Worm (Caenorhabditis elegans) whole organism, late embryonic: Measurements from ENCODE around the gene F40D4.17.
A peak's percentile ranks its signal among the peaks of the same experiment; 100 is the strongest.

ENCODE experiments used
- C08G9.2 ChIP-seq: sonication (generic microtip); optimal IDR thresholded peaks from 2 replicates; lab custom pipeline; 2016; ENCODE audit warnings: mild to moderate bottlenecking, missing genetic modification characterization, moderate library complexity, missing compliant biosample characterization
- C38D4.7 ChIP-seq: fragments of 200-800 bp; sonication (Bioruptor generic); optimal IDR thresholded peaks from 2 replicates; lab custom pipeline; 2018; ENCODE audit warnings: mild to moderate bottlenecking, missing genetic modification characterization, moderate library complexity, missing compliant biosample characterization
- ceh-14 ChIP-seq: sonication (generic microtip); optimal IDR thresholded peaks from 2 replicates; lab custom pipeline; 2016; ENCODE audit warnings: missing genotype, missing genetic modification characterization, missing compliant biosample characterization
- ceh-19 ChIP-seq: fragments of 200-800 bp; sonication (Bioruptor generic); optimal IDR thresholded peaks from 2 replicates; lab custom pipeline; 2018; ENCODE audit warnings: mild to moderate bottlenecking, missing genetic modification characterization, missing compliant biosample characterization
- ceh-2 ChIP-seq: sonication (generic microtip); optimal IDR thresholded peaks from 2 replicates; lab custom pipeline; 2016; ENCODE audit warnings: missing genotype, missing genetic modification characterization, missing compliant biosample characterization
- ceh-48 ChIP-seq: sonication (generic microtip); optimal IDR thresholded peaks from 2 replicates; lab custom pipeline; 2016; ENCODE audit warnings: missing genetic modification characterization, inconsistent platforms, missing compliant biosample characterization
- elt-4 ChIP-seq: sonication (generic microtip); optimal IDR thresholded peaks from 2 replicates; lab custom pipeline; 2016; ENCODE audit warnings: missing genetic modification characterization, missing compliant biosample characterization
- fkh-6 ChIP-seq: sonication (generic microtip); optimal IDR thresholded peaks from 2 replicates; lab custom pipeline; 2016; ENCODE audit warnings: missing genetic modification characterization, missing compliant biosample characterization
- hlh-13 ChIP-seq: fragments of 200-800 bp; sonication (Bioruptor generic); optimal IDR thresholded peaks from 2 replicates; lab custom pipeline; 2018; ENCODE audit warnings: mild to moderate bottlenecking, missing genetic modification characterization, missing compliant biosample characterization
- hlh-15 ChIP-seq: sonication (generic microtip); optimal IDR thresholded peaks from 2 replicates; lab custom pipeline; 2016; ENCODE audit warnings: missing genetic modification characterization, missing compliant biosample characterization
- hlh-6 ChIP-seq: sonication (generic microtip); optimal IDR thresholded peaks from 2 replicates; lab custom pipeline; 2016; ENCODE audit warnings: missing genotype, missing genetic modification characterization, missing compliant biosample characterization
- hlh-8 ChIP-seq: sonication (generic microtip); optimal IDR thresholded peaks from 2 replicates; lab custom pipeline; 2016; ENCODE audit warnings: missing genotype, missing genetic modification characterization, missing compliant biosample characterization
- lim-6 ChIP-seq: sonication (generic microtip); optimal IDR thresholded peaks from 2 replicates; lab custom pipeline; 2016; ENCODE audit warnings: missing genetic modification characterization, missing compliant biosample characterization
- odd-2 ChIP-seq: sonication (generic microtip); optimal IDR thresholded peaks from 2 replicates; lab custom pipeline; 2017; ENCODE audit warnings: antibody characterized with exemption, mild to moderate bottlenecking, missing genetic modification characterization, missing compliant biosample characterization
- pag-3 ChIP-seq: sonication (generic microtip); optimal IDR thresholded peaks from 2 replicates; lab custom pipeline; 2016; ENCODE audit warnings: missing compliant biosample characterization, missing genetic modification characterization, borderline replicate concordance
- pax-1 ChIP-seq: fragments of 150-350 bp; optimal IDR thresholded peaks from 2 replicates; lab custom pipeline; 2014; ENCODE audit warnings: missing biosample characterization, missing genetic modification characterization
- pqm-1 ChIP-seq: sonication (generic microtip); optimal IDR thresholded peaks from 2 replicates; lab custom pipeline; 2016; ENCODE audit warnings: missing genetic modification characterization, missing compliant biosample characterization
- pros-1 ChIP-seq: fragments of 150-350 bp; optimal IDR thresholded peaks from 2 replicates; lab custom pipeline; 2014; ENCODE audit warnings: missing biosample characterization, missing genetic modification reagents, missing genetic modification characterization
- sdc-2 ChIP-seq: sonication (generic microtip); optimal IDR thresholded peaks from 2 replicates; lab custom pipeline; 2016; ENCODE audit warnings: missing genotype, missing genetic modification characterization, missing compliant biosample characterization
- sox-2 ChIP-seq: fragments of 200-800 bp; sonication (Bioruptor generic); IDR thresholded peaks from 2 replicates; pipeline ENCODE4 v1.3.6; 2022; ENCODE audit warnings: missing genetic modification reagents, missing genetic modification characterization, missing compliant biosample characterization
- sox-4 ChIP-seq: sonication (generic microtip); optimal IDR thresholded peaks from 2 replicates; lab custom pipeline; 2017; ENCODE audit warnings: mild to moderate bottlenecking, missing genetic modification characterization, inconsistent platforms, missing compliant biosample characterization
- tbx-7 ChIP-seq: sonication (generic microtip); optimal IDR thresholded peaks from 2 replicates; lab custom pipeline; 2016; ENCODE audit warnings: missing genotype, missing genetic modification characterization, missing compliant biosample characterization
- ztf-16 ChIP-seq: sonication (generic microtip); optimal IDR thresholded peaks from 2 replicates; lab custom pipeline; 2017; ENCODE audit warnings: missing genetic modification characterization, missing compliant biosample characterization

F40D4.17 gene

DNA sequence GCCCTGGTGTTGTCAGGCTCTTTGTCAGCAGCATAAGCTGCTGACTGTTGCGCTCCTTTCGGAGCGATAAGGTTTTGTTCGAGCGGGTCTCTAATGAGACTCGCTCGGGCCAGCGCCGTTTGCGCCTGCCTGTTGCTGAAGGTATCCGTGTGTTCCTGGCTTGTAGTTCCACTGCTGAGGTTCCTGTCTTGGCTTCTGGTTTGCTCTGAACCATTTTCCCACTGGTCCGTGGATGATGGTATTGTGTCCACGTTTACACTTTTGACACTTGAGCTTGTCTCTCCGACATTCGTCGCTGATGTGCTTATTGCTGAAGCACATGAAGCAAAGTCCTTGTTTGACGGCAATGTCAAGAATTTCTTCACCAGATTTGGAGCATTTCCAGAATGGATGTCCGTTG lies 3.9 kb downstream of the F40D4.17 start:
- TF ChIP-seq hlh-6 (tag; lab: Kevin White, UChicago) (peak; percentile 24), sdc-2 (no peak)

DNA sequence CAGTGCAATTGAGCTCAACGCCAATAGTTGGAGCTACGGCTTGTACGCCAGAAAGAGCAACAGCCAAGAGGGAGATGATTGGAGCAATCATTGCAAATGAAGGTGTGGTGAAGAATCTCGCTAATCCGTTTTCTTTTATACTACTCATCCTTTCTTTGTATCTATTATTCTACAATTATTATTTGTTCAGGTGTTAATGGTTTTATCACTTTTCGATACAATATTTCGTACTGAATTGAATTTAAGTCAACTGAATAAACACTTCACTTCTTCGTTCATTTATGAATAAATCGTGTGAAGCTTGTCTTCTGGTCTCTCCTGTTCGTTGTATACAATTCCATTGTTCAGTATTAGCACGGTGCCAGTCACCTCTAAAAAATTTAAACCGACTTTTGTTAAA lies 46.9 kb downstream of the F40D4.17 start, which contains the start of gene ZK218.11:
Gene ZK218.11 (minus strand): TSS at position 101 of the 400 bp plus-strand sequence.
- TF ChIP-seq ceh-2 (tag; lab: Kevin White, UChicago) (no peak), pag-3 (tag; lab: Kevin White, UChicago) (no peak), ceh-14 (tag; lab: Kevin White, UChicago) (no peak), odd-2 (no peak), ztf-16 (tag; lab: Kevin White, UChicago) (no peak), sox-2 (GFP tag; lab: Robert Waterston, UW) (no peak), lim-6 (tag; lab: Kevin White, UChicago) (no peak), pros-1 (tag; lab: Kevin White, UChicago) (no peak), C38D4.7 (GFP tag; lab: Kevin White, UChicago) (no peak)

DNA sequence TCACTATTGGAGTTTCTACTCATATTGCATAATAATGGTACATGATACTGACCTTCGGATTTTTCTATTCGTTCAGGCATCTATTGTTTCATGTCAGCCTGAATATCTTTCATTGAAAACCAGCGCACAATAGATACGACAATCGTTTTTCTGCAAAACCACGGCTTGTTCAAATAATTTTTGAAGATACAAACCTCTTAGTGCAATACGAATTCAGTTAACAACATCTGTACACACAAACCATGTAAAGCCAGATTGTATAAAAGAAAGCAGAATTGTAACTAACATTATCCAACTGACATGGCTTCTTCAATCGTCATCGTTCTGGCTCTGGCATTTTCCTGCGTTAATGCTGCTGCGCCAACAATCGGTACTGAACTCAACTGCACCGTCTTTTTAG lies 49.8 kb downstream of the F40D4.17 start, which contains the start of gene ZK218.7:
Gene ZK218.7 (plus strand): TSS at position 301 of the 400 bp plus-strand sequence.
- TF ChIP-seq ztf-16 (tag; lab: Kevin White, UChicago) (no peak), ceh-48 (tag; lab: Kevin White, UChicago) (no peak), hlh-13 (GFP tag; lab: Kevin White, UChicago) (no peak), fkh-6 (tag; lab: Kevin White, UChicago) (no peak), sox-4 (tag; lab: Kevin White, UChicago) (no peak), C08G9.2 (tag; lab: Kevin White, UChicago) (no peak), elt-4 (tag; lab: Kevin White, UChicago) (no peak), tbx-7 (tag; lab: Kevin White, UChicago) (no peak), ceh-19 (GFP tag; lab: Kevin White, UChicago) (no peak), hlh-15 (tag; lab: Kevin White, UChicago) (no peak), ceh-2 (tag; lab: Kevin White, UChicago) (no peak), pax-1 (no peak), pqm-1 (no peak), hlh-8 (no peak), odd-2 (no peak)
